Worm (Caenorhabditis elegans) whole organism, late embryonic: ENCODE results near the gene T05B4.8.

Source experiments
- F13H6.1 ChIP-seq: sonication (generic microtip); optimal IDR thresholded peaks from 2 replicates; lab custom pipeline; 2016; ENCODE audit warnings: missing genetic modification characterization, missing compliant biosample characterization
- K02D7.2 ChIP-seq: sonication (generic microtip); optimal IDR thresholded peaks from 2 replicates; lab custom pipeline; 2017; ENCODE audit warnings: mild to moderate bottlenecking, missing genetic modification characterization, missing compliant biosample characterization
- K09A11.1 ChIP-seq: sonication (generic microtip); optimal IDR thresholded peaks from 2 replicates; lab custom pipeline; 2017; ENCODE audit warnings: antibody characterized with exemption, mild to moderate bottlenecking, missing genetic modification characterization, missing compliant biosample characterization; ENCODE audit not compliant: insufficient read depth
- T23F11.4 ChIP-seq: fragments of 200-800 bp; sonication (Bioruptor generic); optimal IDR thresholded peaks from 2 replicates; lab custom pipeline; 2018; ENCODE audit warnings: mild to moderate bottlenecking, missing genetic modification characterization, missing compliant biosample characterization
- Y22D7AL.16 ChIP-seq: sonication (generic microtip); optimal IDR thresholded peaks from 2 replicates; lab custom pipeline; 2016; ENCODE audit warnings: missing genetic modification characterization, missing compliant biosample characterization
- ahr-1 ChIP-seq: sonication (generic microtip); optimal IDR thresholded peaks from 2 replicates; lab custom pipeline; 2016; ENCODE audit warnings: missing genetic modification characterization, missing compliant biosample characterization
- ama-1 ChIP-seq: fragments of 150-350 bp; optimal IDR thresholded peaks from 2 replicates; lab custom pipeline; 2014
- ceh-14 ChIP-seq: sonication (generic microtip); optimal IDR thresholded peaks from 2 replicates; lab custom pipeline; 2016; ENCODE audit warnings: missing genotype, missing genetic modification characterization, missing compliant biosample characterization
- ceh-19 ChIP-seq: fragments of 200-800 bp; sonication (Bioruptor generic); optimal IDR thresholded peaks from 2 replicates; lab custom pipeline; 2018; ENCODE audit warnings: mild to moderate bottlenecking, missing genetic modification characterization, missing compliant biosample characterization
- ceh-24 ChIP-seq: sonication (generic microtip); optimal IDR thresholded peaks from 2 replicates; lab custom pipeline; 2016; ENCODE audit warnings: mild to moderate bottlenecking, missing genetic modification characterization, missing compliant biosample characterization
- ceh-30 ChIP-seq: fragments of 150-350 bp; optimal IDR thresholded peaks from 2 replicates; lab custom pipeline; 2014; ENCODE audit warnings: missing biosample characterization, missing genetic modification characterization
- ceh-34 ChIP-seq: sonication (generic microtip); optimal IDR thresholded peaks from 2 replicates; lab custom pipeline; 2016; ENCODE audit warnings: mild to moderate bottlenecking, missing genetic modification characterization, missing compliant biosample characterization
- ceh-45 ChIP-seq: fragments of 200-800 bp; sonication (Bioruptor generic); IDR thresholded peaks from 2 replicates; pipeline ENCODE4 v1.3.6; 2022; ENCODE audit warnings: missing genetic modification reagents, missing genetic modification characterization, missing compliant biosample characterization
- ceh-48 ChIP-seq: sonication (generic microtip); optimal IDR thresholded peaks from 2 replicates; lab custom pipeline; 2016; ENCODE audit warnings: missing genetic modification characterization, inconsistent platforms, missing compliant biosample characterization
- ceh-6 ChIP-seq: fragments of 200-800 bp; sonication (Bioruptor generic); optimal IDR thresholded peaks from 2 replicates; lab custom pipeline; 2018; ENCODE audit warnings: mild to moderate bottlenecking, missing genetic modification characterization, missing compliant biosample characterization
- dve-1 ChIP-seq: sonication (generic microtip); optimal IDR thresholded peaks from 2 replicates; lab custom pipeline; 2017; ENCODE audit warnings: antibody characterized with exemption, mild to moderate bottlenecking, missing genetic modification characterization, missing compliant biosample characterization
- elt-4 ChIP-seq: sonication (generic microtip); optimal IDR thresholded peaks from 2 replicates; lab custom pipeline; 2016; ENCODE audit warnings: missing genetic modification characterization, missing compliant biosample characterization
- ets-4 ChIP-seq: sonication (generic microtip); optimal IDR thresholded peaks from 2 replicates; lab custom pipeline; 2016; ENCODE audit warnings: missing genetic modification characterization, missing compliant biosample characterization
- fkh-10 ChIP-seq: fragments of 150-350 bp; optimal IDR thresholded peaks from 2 replicates; lab custom pipeline; 2014; ENCODE audit warnings: missing biosample characterization, missing genetic modification reagents, missing genetic modification characterization
- gmeb-2 ChIP-seq: sonication (generic microtip); optimal IDR thresholded peaks from 2 replicates; lab custom pipeline; 2016; ENCODE audit warnings: missing genetic modification characterization, inconsistent platforms, missing compliant biosample characterization
- hlh-13 ChIP-seq: fragments of 200-800 bp; sonication (Bioruptor generic); optimal IDR thresholded peaks from 2 replicates; lab custom pipeline; 2018; ENCODE audit warnings: mild to moderate bottlenecking, missing genetic modification characterization, missing compliant biosample characterization
- hlh-30 ChIP-seq: sonication (generic microtip); optimal IDR thresholded peaks from 2 replicates; lab custom pipeline; 2017; ENCODE audit warnings: antibody characterized with exemption, missing genetic modification characterization, missing compliant biosample characterization; ENCODE audit not compliant: insufficient read depth
- hlh-6 ChIP-seq: sonication (generic microtip); optimal IDR thresholded peaks from 2 replicates; lab custom pipeline; 2016; ENCODE audit warnings: missing genotype, missing genetic modification characterization, missing compliant biosample characterization
- madf-2 ChIP-seq: sonication (generic microtip); optimal IDR thresholded peaks from 2 replicates; lab custom pipeline; 2017; ENCODE audit warnings: missing genetic modification characterization, missing compliant biosample characterization
- nhr-11 ChIP-seq: fragments of 150-350 bp; optimal IDR thresholded peaks from 2 replicates; lab custom pipeline; 2014; ENCODE audit warnings: missing biosample characterization, missing genetic modification characterization
- npax-4 ChIP-seq: sonication (generic microtip); optimal IDR thresholded peaks from 2 replicates; lab custom pipeline; 2016; ENCODE audit warnings: missing genetic modification characterization, missing compliant biosample characterization
- odd-2 ChIP-seq: sonication (generic microtip); optimal IDR thresholded peaks from 2 replicates; lab custom pipeline; 2017; ENCODE audit warnings: antibody characterized with exemption, mild to moderate bottlenecking, missing genetic modification characterization, missing compliant biosample characterization
- pat-9 ChIP-seq: fragments of 200-800 bp; sonication (Bioruptor generic); optimal IDR thresholded peaks from 2 replicates; lab custom pipeline; 2018; ENCODE audit warnings: mild to moderate bottlenecking, missing genetic modification characterization, moderate library complexity, missing compliant biosample characterization
- pros-1 ChIP-seq: fragments of 150-350 bp; optimal IDR thresholded peaks from 2 replicates; lab custom pipeline; 2014; ENCODE audit warnings: missing biosample characterization, missing genetic modification reagents, missing genetic modification characterization
- ref-2 ChIP-seq: sonication (generic microtip); optimal IDR thresholded peaks from 2 replicates; lab custom pipeline; 2016; ENCODE audit warnings: missing genetic modification characterization, missing compliant biosample characterization
- rnt-1 ChIP-seq: sonication (generic microtip); optimal IDR thresholded peaks from 2 replicates; lab custom pipeline; 2016; ENCODE audit warnings: missing genetic modification characterization, missing compliant biosample characterization
- sdc-2 ChIP-seq: sonication (generic microtip); optimal IDR thresholded peaks from 2 replicates; lab custom pipeline; 2016; ENCODE audit warnings: missing genotype, missing genetic modification characterization, missing compliant biosample characterization
- sox-2 ChIP-seq: fragments of 200-800 bp; sonication (Bioruptor generic); IDR thresholded peaks from 2 replicates; pipeline ENCODE4 v1.3.6; 2022; ENCODE audit warnings: missing genetic modification reagents, missing genetic modification characterization, missing compliant biosample characterization
- syd-9 ChIP-seq: sonication (generic microtip); optimal IDR thresholded peaks from 2 replicates; lab custom pipeline; 2016; ENCODE audit warnings: mild to moderate bottlenecking, missing genetic modification characterization, moderate library complexity, missing compliant biosample characterization
- tbx-2 ChIP-seq: sonication (generic microtip); optimal IDR thresholded peaks from 2 replicates; lab custom pipeline; 2016; ENCODE audit warnings: missing genetic modification characterization, missing compliant biosample characterization
- tbx-7 ChIP-seq: sonication (generic microtip); optimal IDR thresholded peaks from 2 replicates; lab custom pipeline; 2016; ENCODE audit warnings: missing genotype, missing genetic modification characterization, missing compliant biosample characterization
- unc-3 ChIP-seq, 2 experiments: fragments of 200-800 bp in 1 of 2; sonication (Bioruptor generic) in 1 of 2; sonication (generic microtip) in 1 of 2; conservative IDR thresholded peaks in 1 of 2; optimal IDR thresholded peaks in 1 of 2; 2 replicates each; pipeline versions ENCODE4 v1.3.6 to Lab custom; 2016 to 2022; ENCODE audit warnings: missing compliant biosample characterization in 2 of 2, missing genetic modification characterization in 2 of 2, missing genetic modification reagents in 1 of 2
- ztf-16 ChIP-seq: sonication (generic microtip); optimal IDR thresholded peaks from 2 replicates; lab custom pipeline; 2017; ENCODE audit warnings: missing genetic modification characterization, missing compliant biosample characterization

T05B4.8 gene

ce11 chrV:4114627-4115026, 1.3 kb downstream of the T05B4.8 start, which contains the start of gene srw-133:
Gene srw-133, minus strand, starts transcription at chrV:4114727.
- TF ChIP-seq ceh-6 (GFP tag; lab: Kevin White, UChicago), result no peak
- no peak for TF ChIP-seq ahr-1 (tag; lab: Kevin White, UChicago)
- TF ChIP-seq odd-2 (tag; lab: Kevin White, UChicago), result no peak
- no peak for TF ChIP-seq hlh-30 (tag; lab: Kevin White, UChicago)
- TF ChIP-seq fkh-10 (GFP tag; lab: Kevin White, UChicago), result no peak
- no peak for TF ChIP-seq ceh-34 (tag; lab: Kevin White, UChicago)
- no peak for TF ChIP-seq syd-9
- TF ChIP-seq K09A11.1 (tag; lab: Kevin White, UChicago), result no peak
- no peak for TF ChIP-seq Y22D7AL.16
- TF ChIP-seq npax-4 (tag; lab: Kevin White, UChicago), result no peak

DNA sequence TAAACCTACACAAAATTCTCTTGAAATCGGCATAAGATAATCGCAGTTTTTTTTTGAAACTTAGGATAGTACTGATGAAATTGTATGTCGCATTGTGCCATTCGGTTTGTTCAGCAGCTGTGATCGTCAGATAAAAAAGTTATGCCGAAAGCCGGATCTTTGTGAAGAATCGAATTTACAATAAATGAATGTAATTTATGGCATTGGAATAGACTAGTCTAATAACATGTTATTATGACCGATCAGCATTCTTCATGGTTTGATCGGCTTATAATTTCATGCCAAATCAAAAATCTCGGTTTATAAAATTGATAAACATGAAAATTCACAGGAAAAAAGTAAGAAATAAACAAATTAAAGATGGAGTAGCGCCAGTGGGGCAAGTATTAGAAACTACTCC, 3.5 kb downstream of the T05B4.8 start, which contains the start of gene srw-134:
Gene srw-134, minus strand, starts transcription at position 101 of the 400 bp plus-strand sequence.
- TF ChIP-seq hlh-6 (tag; lab: Kevin White, UChicago) (no peak), ceh-48 (tag; lab: Kevin White, UChicago) (no peak), pros-1 (no peak), T23F11.4 (GFP tag; lab: Kevin White, UChicago) (no peak), ceh-19 (GFP tag; lab: Kevin White, UChicago) (no peak), sox-2 (GFP tag; lab: Robert Waterston, UW) (no peak), elt-4 (tag; lab: Kevin White, UChicago) (no peak), ceh-14 (tag; lab: Kevin White, UChicago) (no peak), tbx-7 (no peak), rnt-1 (no peak), odd-2 (tag; lab: Kevin White, UChicago) (no peak), unc-3 (GFP tag; conservative IDR thresholded peaks at IDR 0.05; lab: Robert Waterston, UW) (no peak), unc-3 (tag; optimal IDR thresholded peaks at IDR 0.05; lab: Kevin White, UChicago) (no peak), K09A11.1 (tag; lab: Kevin White, UChicago) (no peak), nhr-11 (tag; lab: Kevin White, UChicago) (no peak), ceh-24 (no peak), hlh-13 (GFP tag; lab: Kevin White, UChicago) (no peak), gmeb-2 (tag; lab: Kevin White, UChicago) (no peak)

ce11 chrV:4109873-4110272, 6.1 kb downstream of the T05B4.8 start, which contains the start of gene clc-18:
Gene clc-18, minus strand, starts transcription at chrV:4109973.
- no peak for TF ChIP-seq pat-9 (tag; lab: Kevin White, UChicago)
- TF ChIP-seq odd-2 (tag; lab: Kevin White, UChicago), result no peak
- TF ChIP-seq ets-4, result no peak
- no peak for TF ChIP-seq ceh-30
- TF ChIP-seq elt-4 (tag; lab: Kevin White, UChicago), result no peak
- no peak for TF ChIP-seq ceh-6 (GFP tag; lab: Kevin White, UChicago)
- no peak for TF ChIP-seq gmeb-2 (tag; lab: Kevin White, UChicago)
- no peak for TF ChIP-seq dve-1 (tag; lab: Kevin White, UChicago)
- no peak for TF ChIP-seq madf-2 (tag; lab: Kevin White, UChicago)
- no peak for TF ChIP-seq ztf-16 (tag; lab: Kevin White, UChicago)
- no peak for TF ChIP-seq tbx-2 (tag; lab: Kevin White, UChicago)
- no peak for TF ChIP-seq Y22D7AL.16
- no peak for TF ChIP-seq F13H6.1 (tag; lab: Kevin White, UChicago)
- no peak for TF ChIP-seq T23F11.4 (GFP tag; lab: Kevin White, UChicago)
- no peak for TF ChIP-seq fkh-10 (GFP tag; lab: Kevin White, UChicago)
- TF ChIP-seq ref-2 (tag; lab: Kevin White, UChicago), result no peak
- TF ChIP-seq, all 69 proteins: peak for 0

ce11 chrV:4106688-4107087, 9.3 kb downstream of the T05B4.8 start:
- TF ChIP-seq ceh-45 (GFP tag; lab: Robert Waterston, UW) (no peak), ama-1 (lab: Kevin White, UChicago) (no peak), sdc-2 (no peak), syd-9 (no peak), K02D7.2 (tag; lab: Kevin White, UChicago) (no peak)
- TF ChIP-seq, all 69 proteins: peak for 0
